ENCODE assay signal across 1 fruit fly cellular context in the genomic region with DNA sequence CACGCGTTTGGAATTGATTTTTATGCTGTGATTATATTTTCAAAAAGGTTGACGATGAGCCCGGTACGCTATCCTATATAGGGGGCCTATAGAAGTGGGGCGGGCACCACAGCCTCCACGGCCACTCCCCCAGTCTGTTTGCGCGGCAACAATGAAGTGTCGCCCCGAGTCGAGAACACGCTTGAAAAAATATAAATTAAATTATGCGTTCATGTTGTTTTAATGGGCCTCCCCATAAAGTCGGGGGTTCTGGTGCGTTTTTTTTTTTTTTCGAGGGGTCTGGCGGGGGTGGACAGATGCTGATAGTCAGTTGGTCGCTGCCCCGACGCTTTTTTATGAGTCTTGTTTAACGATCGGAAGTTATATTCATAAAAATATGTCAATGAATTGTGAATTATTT.
A peak's percentile ranks its signal among the peaks of the same experiment; 100 is the strongest.
TF ChIP-seq lines count a peak whose summit lies in the region.

No protein-coding gene starts in this region.

TF ChIP-seq in whole organism, embryonic, 481 proteins besides CTCF, POLR2A, EP300 and RAD21 (continued from another document):
- TF ChIP-seq Chrac-16 (GFP tag; optimal IDR thresholded peaks at IDR 0.05; lab: Kevin White, UChicago) = no peak
- TF ChIP-seq inv (GFP tag; IDR thresholded peaks at IDR 0.05; lab: Robert Waterston, UW; ENCODE audit: partially characterized antibody) = no peak
- TF ChIP-seq CG12236 (GFP tag; optimal IDR thresholded peaks at IDR 0.05; lab: Kevin White, UChicago) = no peak
- no peak for TF ChIP-seq CG16863 (GFP tag; optimal IDR thresholded peaks at IDR 0.05; lab: Kevin White, UChicago)
- TF ChIP-seq sug (tag; optimal IDR thresholded peaks at IDR 0.05; lab: Kevin White, UChicago) = no peak
- no peak for TF ChIP-seq Sry-δ (GFP tag; optimal IDR thresholded peaks at IDR 0.05; lab: Kevin White, UChicago)
- TF ChIP-seq Hr51 (GFP tag; optimal IDR thresholded peaks at IDR 0.05; lab: Kevin White, UChicago) = no peak
- no peak for TF ChIP-seq fd3F (GFP tag; optimal IDR thresholded peaks at IDR 0.05; lab: Kevin White, UChicago)
- no peak for TF ChIP-seq H2.0 (GFP tag; IDR thresholded peaks at IDR 0.05; lab: Robert Waterston, UW)
- no peak for TF ChIP-seq CG2678 (tag; optimal IDR thresholded peaks at IDR 0.05; lab: Kevin White, UChicago)
- no peak for TF ChIP-seq CG30403 (GFP tag; optimal IDR thresholded peaks at IDR 0.05; lab: Kevin White, UChicago)
- 0 out of 3 replicates have a peak, but pooled peaks have one; percentile 56 for TF ChIP-seq CG2199 (GFP tag; IDR thresholded peaks at IDR 0.05; lab: Robert Waterston, UW)
- TF ChIP-seq otp (GFP tag; IDR thresholded peaks at IDR 0.05; lab: Robert Waterston, UW) = no peak
- TF ChIP-seq Doc2 (GFP tag; IDR thresholded peaks at IDR 0.05; lab: Robert Waterston, UW) = no peak
- no peak for TF ChIP-seq NfI (GFP tag; optimal IDR thresholded peaks at IDR 0.05; lab: Kevin White, UChicago)
- no peak for TF ChIP-seq hkb (optimal IDR thresholded peaks at IDR 0.05; lab: Kevin White, UChicago)
- no peak for TF ChIP-seq hkb (GFP tag; IDR thresholded peaks at IDR 0.05; lab: Robert Waterston, UW)
- no peak for TF ChIP-seq Hmr (GFP tag; optimal IDR thresholded peaks at IDR 0.05; lab: Kevin White, UChicago)
- TF ChIP-seq ranshi (GFP tag; IDR thresholded peaks at IDR 0.05; lab: Robert Waterston, UW) = no peak
- no peak for TF ChIP-seq CG18262 (tag; optimal IDR thresholded peaks at IDR 0.05; lab: Kevin White, UChicago)
- no peak for TF ChIP-seq zen (tag; optimal IDR thresholded peaks at IDR 0.05; lab: Kevin White, UChicago)
- TF ChIP-seq NFAT (GFP tag; IDR thresholded peaks at IDR 0.05; lab: Robert Waterston, UW) = 0 out of 2 replicates have a peak, but pooled peaks have one; percentile 29
- TF ChIP-seq E2f2 (GFP tag; IDR thresholded peaks at IDR 0.05; lab: Robert Waterston, UW) = 0 out of 2 replicates have a peak, but pooled peaks have one; percentile 8
- TF ChIP-seq bab2 (GFP tag; optimal IDR thresholded peaks at IDR 0.05; lab: Kevin White, UChicago) = no peak
